Fruit fly (Drosophila melanogaster) whole organism: Measurements from ENCODE around the gene CG7492.

Source experiments
- CG8478 ChIP-seq: fragments of >200 bp; optimal IDR thresholded peaks from 2 replicates; lab custom pipeline; 2018; ENCODE audit warnings: inconsistent platforms
- Dll ChIP-seq: fragments of >200 bp; optimal IDR thresholded peaks from 2 replicates; lab custom pipeline; 2017
- EcR ChIP-seq, 2 experiments: fragments of >200 bp; optimal IDR thresholded peaks; 2 replicates each; lab custom pipeline; 2017; ENCODE audit warnings: missing biosample characterization in 2 of 2, missing genetic modification characterization in 2 of 2, missing genetic modification reagents in 2 of 2
- psq ChIP-seq: fragments of >200 bp; optimal IDR thresholded peaks from 2 replicates; lab custom pipeline; 2017

DNA sequence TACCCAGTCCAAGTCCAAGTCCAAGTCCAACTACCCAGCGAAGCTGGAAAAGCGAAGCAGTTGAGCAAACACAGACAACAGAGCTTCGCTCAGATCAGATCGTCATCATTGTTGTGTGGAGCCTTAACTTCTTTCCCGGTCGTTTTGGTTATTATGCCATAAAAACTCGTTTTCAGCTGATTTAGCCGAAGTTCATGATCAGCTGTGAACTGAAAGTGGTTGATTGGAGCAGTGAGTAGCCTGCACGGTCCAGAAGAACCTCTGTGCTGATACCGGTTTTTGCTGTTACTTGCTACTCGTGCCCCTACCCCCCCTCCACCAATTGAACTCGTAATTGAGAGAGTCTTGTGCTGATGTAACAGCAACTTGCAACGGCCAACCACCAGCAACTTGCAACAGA lies 44.0 kb downstream of the CG7492 start:
- TF ChIP-seq psq (lab: Kevin White, UChicago) (no peak), EcR (GFP tag; optimal IDR thresholded peaks at IDR 0.05; lab: Kevin White, UChicago) (no peak), CG8478 (lab: Kevin White, UChicago) (no peak), Dll (lab: Kevin White, UChicago) (no peak)
